Fruit fly (Drosophila melanogaster) whole organism, embryonic: ENCODE results near the gene CG9837.

Source experiments
- Bgb ChIP-seq: fragments of 200-800 bp; sonication (Bioruptor generic); IDR thresholded peaks from 2 replicates; pipeline ENCODE4 v1.3.6; 2022; ENCODE audit warnings: missing biosample characterization, missing genetic modification characterization; ENCODE audit not compliant: partially characterized antibody
- CG10147 ChIP-seq: fragments of 200-800 bp; sonication (Bioruptor generic); optimal IDR thresholded peaks from 2 replicates; lab custom pipeline; 2019; ENCODE audit warnings: missing biosample characterization, mild to moderate bottlenecking, missing genetic modification characterization, moderate library complexity
- CG11247 ChIP-seq: fragments of 200-800 bp; sonication (Bioruptor generic); IDR thresholded peaks from 2 replicates; pipeline ENCODE4 v1.3.6; 2022; ENCODE audit warnings: missing biosample characterization, missing genetic modification characterization
- CG11723 ChIP-seq: fragments of 200-800 bp; sonication (Bioruptor generic); optimal IDR thresholded peaks from 2 replicates; lab custom pipeline; 2017; ENCODE audit warnings: missing biosample characterization, mild to moderate bottlenecking, missing genetic modification characterization
- CG12659 ChIP-seq: fragments of 200-800 bp; sonication (Bioruptor generic); optimal IDR thresholded peaks from 3 replicates; lab custom pipeline; 2017; ENCODE audit warnings: mild to moderate bottlenecking, missing biosample characterization, missing genetic modification reagents, missing genetic modification characterization
- CG12942 ChIP-seq: fragments of 200-800 bp; sonication (Bioruptor generic); optimal IDR thresholded peaks from 3 replicates; lab custom pipeline; 2016; ENCODE audit warnings: missing biosample characterization, missing genetic modification characterization
- CG13894 ChIP-seq: fragments of 200-800 bp; sonication (Bioruptor generic); optimal IDR thresholded peaks from 3 replicates; lab custom pipeline; 2018; ENCODE audit warnings: missing biosample characterization, mild to moderate bottlenecking, missing genetic modification characterization, moderate library complexity
- CG17802 ChIP-seq: fragments of 200-800 bp; sonication (Bioruptor generic); optimal IDR thresholded peaks from 2 replicates; lab custom pipeline; 2018; ENCODE audit warnings: missing biosample characterization, mild to moderate bottlenecking, missing genetic modification characterization, moderate library complexity
- CG17829 ChIP-seq: fragments of 200-800 bp; optimal IDR thresholded peaks from 2 replicates; lab custom pipeline; 2019; ENCODE audit warnings: missing biosample characterization, mild to moderate bottlenecking, missing genetic modification characterization, moderate library complexity
- CG18476 ChIP-seq: fragments of 200-800 bp; sonication (Bioruptor generic); optimal IDR thresholded peaks from 2 replicates; lab custom pipeline; 2016; ENCODE audit warnings: missing biosample characterization, mild to moderate bottlenecking, missing genetic modification characterization
- CG2116 ChIP-seq: fragments of 200-800 bp; sonication (Bioruptor generic); optimal IDR thresholded peaks from 3 replicates; lab custom pipeline; 2018; ENCODE audit warnings: missing biosample characterization, mild to moderate bottlenecking, missing genetic modification characterization
- CG34376 ChIP-seq: fragments of 200-800 bp; sonication (Bioruptor generic); optimal IDR thresholded peaks from 2 replicates; lab custom pipeline; 2018; ENCODE audit warnings: missing biosample characterization, mild to moderate bottlenecking, missing genetic modification characterization
- CG3995 ChIP-seq: fragments of 200-800 bp; sonication (Bioruptor generic); optimal IDR thresholded peaks from 3 replicates; lab custom pipeline; 2016; ENCODE audit warnings: missing biosample characterization, missing genetic modification characterization
- CG43689 ChIP-seq: fragments of 200-800 bp; sonication (Bioruptor generic); IDR thresholded peaks from 2 replicates; pipeline ENCODE4 v1.3.6; 2022; ENCODE audit warnings: missing biosample characterization, missing genetic modification characterization
- CG4617 ChIP-seq: fragments of 200-800 bp; sonication (Bioruptor generic); optimal IDR thresholded peaks from 3 replicates; lab custom pipeline; 2016; ENCODE audit warnings: missing biosample characterization, missing genetic modification characterization, borderline replicate concordance
- CG7839 ChIP-seq: fragments of 200-800 bp; sonication (Bioruptor generic); optimal IDR thresholded peaks from 3 replicates; lab custom pipeline; 2018; ENCODE audit warnings: missing biosample characterization, mild to moderate bottlenecking, missing genetic modification characterization, moderate library complexity
- CG7928 ChIP-seq: fragments of 200-800 bp; sonication (Bioruptor generic); optimal IDR thresholded peaks from 2 replicates; lab custom pipeline; 2017; ENCODE audit warnings: missing biosample characterization, mild to moderate bottlenecking, missing genetic modification characterization
- CG8765 ChIP-seq: fragments of 200-800 bp; sonication (Bioruptor generic); IDR thresholded peaks from 2 replicates; pipeline ENCODE4 v1.3.6; 2022; ENCODE audit warnings: missing biosample characterization, missing genetic modification characterization
- CG9215 ChIP-seq: fragments of 200-800 bp; sonication (Bioruptor generic); IDR thresholded peaks from 2 replicates; pipeline ENCODE4 v1.3.6; 2022; ENCODE audit warnings: missing biosample characterization, missing genetic modification characterization
- CG9797 ChIP-seq: fragments of 200-800 bp; sonication (Bioruptor generic); optimal IDR thresholded peaks from 3 replicates; lab custom pipeline; 2018; ENCODE audit warnings: missing biosample characterization, mild to moderate bottlenecking, missing genetic modification characterization
- CrebB ChIP-seq: fragments of 200-800 bp; sonication (Bioruptor generic); optimal IDR thresholded peaks from 3 replicates; lab custom pipeline; 2018; ENCODE audit warnings: missing biosample characterization, mild to moderate bottlenecking, missing genetic modification characterization
- Dp ChIP-seq: fragments of 200-800 bp; sonication (Bioruptor generic); optimal IDR thresholded peaks from 2 replicates; lab custom pipeline; 2018; ENCODE audit warnings: missing biosample characterization, mild to moderate bottlenecking, missing genetic modification characterization, moderate library complexity
- Eip74EF ChIP-seq, 2 experiments: fragments of 200-800 bp in 1 of 2; fragments of >200 bp in 1 of 2; sonication (Bioruptor generic) in 1 of 2; optimal IDR thresholded peaks; 2 replicates each; lab custom pipeline; 2017 to 2019; ENCODE audit warnings: missing biosample characterization in 2 of 2, missing genetic modification characterization in 2 of 2, mild to moderate bottlenecking in 1 of 2, moderate library complexity in 1 of 2
- Ets65A ChIP-seq: fragments of 200-800 bp; sonication (Bioruptor generic); peaks from one replicate; lab custom pipeline; 2016; ENCODE audit warnings: missing biosample characterization, missing genetic modification characterization
- Gsc ChIP-seq: fragments of 200-800 bp; sonication (Bioruptor generic); IDR thresholded peaks from 2 replicates; pipeline ENCODE4 v1.3.6; 2022; ENCODE audit warnings: missing biosample characterization, missing genetic modification characterization
- H15 ChIP-seq: fragments of 200-800 bp; sonication (Bioruptor generic); IDR thresholded peaks from 3 replicates; pipeline ENCODE4 v1.3.6; 2022; ENCODE audit warnings: missing biosample characterization, missing genetic modification characterization
- Lpt ChIP-seq: fragments of >200 bp; optimal IDR thresholded peaks from 2 replicates; lab custom pipeline; 2018; ENCODE audit warnings: missing biosample characterization, missing genetic modification characterization
- NK7.1 ChIP-seq: fragments of 200-800 bp; sonication (Bioruptor generic); optimal IDR thresholded peaks from 3 replicates; lab custom pipeline; 2016; ENCODE audit warnings: missing biosample characterization, missing genetic modification characterization
- Sox100B ChIP-seq: fragments of 200-800 bp; sonication (Bioruptor generic); optimal IDR thresholded peaks from 3 replicates; lab custom pipeline; 2018; ENCODE audit warnings: missing biosample characterization, mild to moderate bottlenecking, missing genetic modification characterization
- Stat92E ChIP-seq, 3 experiments: fragments of >200 bp in 2 of 3; fragments of 200-800 bp in 1 of 3; sonication (Bioruptor generic) in 1 of 3; optimal IDR thresholded peaks; 2 replicates each; lab custom pipeline; 2017 to 2019; ENCODE audit warnings: missing biosample characterization in 3 of 3, missing genetic modification characterization in 3 of 3, mild to moderate bottlenecking in 1 of 3, moderate library complexity in 1 of 3
- bsh ChIP-seq, 2 experiments: fragments of 200-800 bp; sonication (Bioruptor generic); optimal IDR thresholded peaks; 2 replicates each; lab custom pipeline; 2017 to 2018; ENCODE audit warnings: mild to moderate bottlenecking in 2 of 2, missing biosample characterization in 2 of 2, missing genetic modification characterization in 2 of 2, moderate library complexity in 1 of 2
- cato ChIP-seq: fragments of 200-800 bp; sonication (Bioruptor generic); optimal IDR thresholded peaks from 2 replicates; lab custom pipeline; 2016; ENCODE audit warnings: missing biosample characterization, missing genetic modification characterization, borderline replicate concordance
- crp ChIP-seq, 2 experiments: fragments of 200-800 bp; sonication (Bioruptor generic); optimal IDR thresholded peaks; 2 replicates in 1 of 2; 3 replicates in 1 of 2; lab custom pipeline; 2017; ENCODE audit warnings: missing biosample characterization in 2 of 2, missing genetic modification characterization in 2 of 2, mild to moderate bottlenecking in 1 of 2, moderate library complexity in 1 of 2
- danr ChIP-seq: fragments of 200-800 bp; sonication (Bioruptor generic); IDR thresholded peaks from 2 replicates; pipeline ENCODE4 v1.3.6; 2022; ENCODE audit warnings: missing biosample characterization, missing genetic modification characterization
- dm ChIP-seq: fragments of 200-800 bp; sonication (Bioruptor generic); optimal IDR thresholded peaks from 3 replicates; lab custom pipeline; 2016; ENCODE audit warnings: missing biosample characterization, missing genetic modification characterization
- ewg ChIP-seq: fragments of 200-800 bp; sonication (Bioruptor generic); optimal IDR thresholded peaks from 3 replicates; lab custom pipeline; 2017; ENCODE audit warnings: mild to moderate bottlenecking, missing biosample characterization, missing genetic modification reagents, missing genetic modification characterization
- gce ChIP-seq: fragments of 200-800 bp; sonication (Bioruptor generic); IDR thresholded peaks from 3 replicates; pipeline ENCODE4 v1.3.6; 2022; ENCODE audit warnings: missing biosample characterization, missing genetic modification characterization
- gsb-n ChIP-seq: fragments of 200-800 bp; sonication (Bioruptor generic); optimal IDR thresholded peaks from 3 replicates; lab custom pipeline; 2018; ENCODE audit warnings: missing biosample characterization, mild to moderate bottlenecking, missing genetic modification characterization
- insv ChIP-seq, 2 experiments: fragments of 200-800 bp; sonication (Bioruptor generic); optimal IDR thresholded peaks; 3 replicates each; lab custom pipeline; 2016 to 2018; ENCODE audit warnings: missing biosample characterization in 2 of 2, missing genetic modification characterization in 2 of 2
- jing ChIP-seq: fragments of 200-800 bp; sonication (Bioruptor generic); optimal IDR thresholded peaks from 2 replicates; lab custom pipeline; 2018; ENCODE audit warnings: missing biosample characterization, mild to moderate bottlenecking, missing genetic modification characterization
- lmd ChIP-seq: fragments of 200-800 bp; sonication (Bioruptor generic); IDR thresholded peaks from 2 replicates; pipeline ENCODE4 v1.3.6; 2022; ENCODE audit warnings: missing biosample characterization, missing genetic modification characterization
- luna ChIP-seq: fragments of 200-800 bp; sonication (Bioruptor generic); optimal IDR thresholded peaks from 2 replicates; lab custom pipeline; 2016; ENCODE audit warnings: missing biosample characterization, missing genetic modification characterization
- pnt ChIP-seq: fragments of 200-800 bp; sonication (Bioruptor generic); optimal IDR thresholded peaks from 3 replicates; lab custom pipeline; 2016; ENCODE audit warnings: missing biosample characterization, missing genetic modification characterization
- pum ChIP-seq: fragments of 200-800 bp; sonication (Bioruptor generic); optimal IDR thresholded peaks from 2 replicates; lab custom pipeline; 2016; ENCODE audit warnings: missing biosample characterization, missing genetic modification characterization
- sd ChIP-seq: fragments of 200-800 bp; sonication (Bioruptor generic); optimal IDR thresholded peaks from 3 replicates; lab custom pipeline; 2018; ENCODE audit warnings: missing biosample characterization, mild to moderate bottlenecking, missing genetic modification characterization, moderate library complexity
- sima ChIP-seq: fragments of 200-800 bp; sonication (Bioruptor generic); optimal IDR thresholded peaks from 2 replicates; lab custom pipeline; 2016; ENCODE audit warnings: missing biosample characterization, missing genetic modification characterization
- slp2 ChIP-seq: fragments of 200-800 bp; sonication (Bioruptor generic); optimal IDR thresholded peaks from 2 replicates; lab custom pipeline; 2016; ENCODE audit warnings: missing biosample characterization, missing genetic modification characterization
- tio ChIP-seq: fragments of 200-800 bp; sonication (Bioruptor generic); optimal IDR thresholded peaks from 2 replicates; lab custom pipeline; 2017; ENCODE audit warnings: missing biosample characterization, missing genetic modification characterization, inconsistent platforms
- usp ChIP-seq: fragments of >200 bp; optimal IDR thresholded peaks from 2 replicates; lab custom pipeline; 2017; ENCODE audit warnings: missing biosample characterization, missing genetic modification characterization
- vfl ChIP-seq: fragments of 200-800 bp; sonication (Bioruptor generic); optimal IDR thresholded peaks from 2 replicates; lab custom pipeline; 2016; ENCODE audit warnings: missing biosample characterization, missing genetic modification characterization

The CG9837 gene

dm6 chr3R:8846154-8846648 is 32.8 kb upstream of the CG9837 start (continued):
- TF ChIP-seq pum = no peak
- peak; percentile 16 for TF ChIP-seq CG9797 (GFP tag; lab: Kevin White, UChicago)
- TF ChIP-seq CG11247 (GFP tag; lab: Robert Waterston, UW) = no peak
- TF ChIP-seq sima (GFP tag; lab: Kevin White, UChicago) = peak; percentile 13
- peak in 1 of 2 experiments; percentile 83 for TF ChIP-seq insv (GFP tag; optimal IDR thresholded peaks at IDR 0.05; lab: Kevin White, UChicago)
- TF ChIP-seq bsh (GFP tag; optimal IDR thresholded peaks at IDR 0.05; lab: Kevin White, UChicago) = peak in 1 of 2 experiments; percentile 63
- TF ChIP-seq pnt (GFP tag; lab: Kevin White, UChicago) = peak; percentile 26
- TF ChIP-seq lmd (GFP tag; lab: Robert Waterston, UW) = no peak
- TF ChIP-seq CG12942 (GFP tag; lab: Kevin White, UChicago) = no peak
- TF ChIP-seq Dp = peak; percentile 10
- TF ChIP-seq CG4617 = no peak
- TF ChIP-seq Eip74EF (GFP tag; optimal IDR thresholded peaks at IDR 0.05; lab: Kevin White, UChicago) = peak in 1 of 2 experiments; percentile 78
- TF ChIP-seq sd (tag; lab: Kevin White, UChicago) = peak; percentile 96
- TF ChIP-seq NK7.1 = peak; percentile 21
- TF ChIP-seq gce (GFP tag; lab: Robert Waterston, UW) = peak; percentile 41; the same call in 2 of the 3 replicates
- peak; percentile 46 for TF ChIP-seq CG11723
- peak; percentile 62 for TF ChIP-seq ewg (GFP tag; lab: Kevin White, UChicago)
- TF ChIP-seq CG34376 (GFP tag; lab: Kevin White, UChicago) = peak; percentile 80
- TF ChIP-seq slp2 (GFP tag; lab: Kevin White, UChicago) = peak; percentile 23
- TF ChIP-seq CG8765 (GFP tag; lab: Robert Waterston, UW) = no peak
- peak; percentile 25 for TF ChIP-seq Sox100B (GFP tag; lab: Kevin White, UChicago)
- TF ChIP-seq CrebB (tag; lab: Kevin White, UChicago) = peak; percentile 85
- peak; percentile 68 for TF ChIP-seq vfl (GFP tag; lab: Kevin White, UChicago)
- TF ChIP-seq H15 (GFP tag; lab: Robert Waterston, UW) = no peak
- no peak for TF ChIP-seq danr (GFP tag; lab: Robert Waterston, UW)
- no peak for TF ChIP-seq jing (GFP tag; lab: Kevin White, UChicago)
- no peak for TF ChIP-seq CG17802
- TF ChIP-seq CG7839 (tag; lab: Kevin White, UChicago) = peak; percentile 28
- TF ChIP-seq CG7928 (GFP tag; lab: Kevin White, UChicago) = no peak
- no peak for TF ChIP-seq CG43689 (GFP tag; lab: Robert Waterston, UW)
- peak; percentile 43 for TF ChIP-seq CG2116
- peak; percentile 73 for TF ChIP-seq CG10147 (GFP tag; lab: Kevin White, UChicago)
- no peak for TF ChIP-seq usp (GFP tag; lab: Kevin White, UChicago)
- no peak for TF ChIP-seq Ets65A (GFP tag; lab: Kevin White, UChicago)
- TF ChIP-seq CG9215 = no peak
- TF ChIP-seq Stat92E (GFP tag; optimal IDR thresholded peaks at IDR 0.05; lab: Kevin White, UChicago) = peak in 1 of 3 experiments; percentile 88
- peak; percentile 81 for TF ChIP-seq CG13894
- no peak for TF ChIP-seq luna (GFP tag; lab: Kevin White, UChicago)
- TF ChIP-seq Lpt (GFP tag; lab: Kevin White, UChicago) = no peak
- no peak for TF ChIP-seq CG18476 (GFP tag; lab: Kevin White, UChicago)
- TF ChIP-seq CG17829 (tag; lab: Kevin White, UChicago) = peak; percentile 65
- TF ChIP-seq CG12659 = peak; percentile 53
- TF ChIP-seq Bgb = peak; percentile 71
- TF ChIP-seq CG3995 (GFP tag; lab: Kevin White, UChicago) = no peak
- TF ChIP-seq crp (GFP tag; optimal IDR thresholded peaks at IDR 0.05; lab: Kevin White, UChicago) = no peak
- peak; percentile 64 for TF ChIP-seq gsb-n (tag; lab: Kevin White, UChicago)
- TF ChIP-seq tio = no peak
- TF ChIP-seq Gsc (GFP tag; lab: Robert Waterston, UW) = no peak
- no peak for TF ChIP-seq cato (GFP tag; lab: Kevin White, UChicago)
- peak; percentile 34 for TF ChIP-seq dm (GFP tag; lab: Kevin White, UChicago)
